Fruit fly (Drosophila melanogaster) whole organism, embryonic: ENCODE results near the gene Vps13D.

Experiments used
- Antp ChIP-seq: fragments of 200-800 bp; sonication (Bioruptor generic); optimal IDR thresholded peaks from 3 replicates; lab custom pipeline; 2016; ENCODE audit warnings: missing biosample characterization, missing genetic modification characterization
- Awh ChIP-seq: fragments of 200-800 bp; sonication (Bioruptor generic); IDR thresholded peaks from 2 replicates; pipeline ENCODE4, ENCODE4 v1.3.6; 2022; ENCODE audit warnings: missing biosample characterization, missing genetic modification characterization
- CG10366 ChIP-seq: fragments of 200-800 bp; sonication (Bioruptor generic); IDR thresholded peaks from 2 replicates; pipeline ENCODE4 v1.3.6; 2022; ENCODE audit warnings: missing biosample characterization, missing genetic modification characterization
- CG11085 ChIP-seq: fragments of 200-800 bp; sonication (Bioruptor generic); IDR thresholded peaks from 2 replicates; pipeline ENCODE4 v1.3.6; 2022; ENCODE audit warnings: missing biosample characterization, missing genetic modification characterization
- CG12942 ChIP-seq: fragments of 200-800 bp; sonication (Bioruptor generic); optimal IDR thresholded peaks from 3 replicates; lab custom pipeline; 2016; ENCODE audit warnings: missing biosample characterization, missing genetic modification characterization
- CG13296 ChIP-seq: fragments of 200-800 bp; sonication (Bioruptor generic); optimal IDR thresholded peaks from 3 replicates; lab custom pipeline; 2018; ENCODE audit warnings: missing biosample characterization, mild to moderate bottlenecking, missing genetic modification characterization
- CG13624 ChIP-seq: fragments of 200-800 bp; sonication (Bioruptor generic); optimal IDR thresholded peaks from 2 replicates; lab custom pipeline; 2016; ENCODE audit warnings: missing biosample characterization, missing genetic modification characterization
- CG16779 ChIP-seq: fragments of 200-800 bp; sonication (Bioruptor generic); IDR thresholded peaks from 2 replicates; pipeline ENCODE4 v1.3.6; 2022; ENCODE audit warnings: missing biosample characterization, missing genetic modification characterization
- CG17328 ChIP-seq: fragments of 200-800 bp; sonication (Bioruptor generic); IDR thresholded peaks from 2 replicates; pipeline ENCODE4 v1.3.6; 2022; ENCODE audit warnings: missing biosample characterization, missing genetic modification characterization
- CG17612 ChIP-seq: fragments of 200-800 bp; sonication (Bioruptor generic); IDR thresholded peaks from 2 replicates; pipeline ENCODE4 v1.3.6; 2022; ENCODE audit warnings: missing biosample characterization, missing genetic modification characterization
- CG17802 ChIP-seq: fragments of 200-800 bp; sonication (Bioruptor generic); optimal IDR thresholded peaks from 2 replicates; lab custom pipeline; 2018; ENCODE audit warnings: missing biosample characterization, mild to moderate bottlenecking, missing genetic modification characterization, moderate library complexity
- CG2116 ChIP-seq: fragments of 200-800 bp; sonication (Bioruptor generic); optimal IDR thresholded peaks from 3 replicates; lab custom pipeline; 2018; ENCODE audit warnings: missing biosample characterization, mild to moderate bottlenecking, missing genetic modification characterization
- CG2712 ChIP-seq: fragments of 200-800 bp; optimal IDR thresholded peaks from 3 replicates; lab custom pipeline; 2019; ENCODE audit warnings: missing biosample characterization, mild to moderate bottlenecking, missing genetic modification characterization, moderate library complexity
- CG31441 ChIP-seq: fragments of 200-800 bp; sonication (Bioruptor generic); IDR thresholded peaks from 2 replicates; pipeline ENCODE4 v1.3.6; 2022; ENCODE audit warnings: missing biosample characterization, missing genetic modification characterization
- CG3163 ChIP-seq: fragments of 200-800 bp; sonication (Bioruptor generic); optimal IDR thresholded peaks from 3 replicates; lab custom pipeline; 2016; ENCODE audit warnings: missing biosample characterization, missing genetic modification characterization
- CG4730 ChIP-seq: fragments of 200-800 bp; sonication (Bioruptor generic); IDR thresholded peaks from 2 replicates; pipeline ENCODE4 v1.3.6; 2022; ENCODE audit warnings: missing biosample characterization, missing genetic modification characterization
- CG5245 ChIP-seq: fragments of 200-800 bp; sonication (Bioruptor generic); optimal IDR thresholded peaks from 3 replicates; lab custom pipeline; 2016; ENCODE audit warnings: missing biosample characterization, missing genetic modification characterization
- CG6175 ChIP-seq: fragments of 200-800 bp; sonication (Bioruptor generic); IDR thresholded peaks from 3 replicates; pipeline ENCODE4 v1.3.6; 2022; ENCODE audit warnings: missing biosample characterization, missing genetic modification characterization
- CG7271 ChIP-seq: fragments of 200-800 bp; sonication (Bioruptor generic); optimal IDR thresholded peaks from 2 replicates; lab custom pipeline; 2018; ENCODE audit warnings: missing biosample characterization, mild to moderate bottlenecking, missing genetic modification characterization, moderate library complexity
- CG7928 ChIP-seq: fragments of 200-800 bp; sonication (Bioruptor generic); optimal IDR thresholded peaks from 2 replicates; lab custom pipeline; 2017; ENCODE audit warnings: missing biosample characterization, mild to moderate bottlenecking, missing genetic modification characterization
- CG9727 ChIP-seq: fragments of 200-800 bp; sonication (Bioruptor generic); optimal IDR thresholded peaks from 3 replicates; lab custom pipeline; 2017; ENCODE audit warnings: missing biosample characterization, mild to moderate bottlenecking, missing genetic modification characterization
- D19B ChIP-seq: fragments of 200-800 bp; sonication (Bioruptor generic); optimal IDR thresholded peaks from 2 replicates; lab custom pipeline; 2017; ENCODE audit warnings: missing biosample characterization, mild to moderate bottlenecking, missing genetic modification characterization
- Dek ChIP-seq: fragments of 200-800 bp; sonication (Bioruptor generic); optimal IDR thresholded peaks from 3 replicates; lab custom pipeline; 2019; ENCODE audit warnings: missing biosample characterization, mild to moderate bottlenecking, missing genetic modification characterization, moderate library complexity
- Dip3 ChIP-seq: fragments of 200-800 bp; sonication (Bioruptor generic); optimal IDR thresholded peaks from 3 replicates; lab custom pipeline; 2016; ENCODE audit warnings: missing biosample characterization, missing genetic modification characterization
- Drgx ChIP-seq: fragments of 200-800 bp; sonication (Bioruptor generic); IDR thresholded peaks from 2 replicates; pipeline ENCODE4 v1.3.6; 2022; ENCODE audit warnings: missing biosample characterization, missing genetic modification characterization
- HLH3B ChIP-seq: fragments of 200-800 bp; sonication (Bioruptor generic); IDR thresholded peaks from 2 replicates; pipeline ENCODE4 v1.3.6; 2022; ENCODE audit warnings: missing biosample characterization, missing genetic modification characterization
- Myb ChIP-seq: fragments of 200-800 bp; sonication (Bioruptor generic); optimal IDR thresholded peaks from 2 replicates; lab custom pipeline; 2016; ENCODE audit warnings: missing biosample characterization, missing genetic modification characterization
- NK7.1 ChIP-seq: fragments of 200-800 bp; sonication (Bioruptor generic); optimal IDR thresholded peaks from 3 replicates; lab custom pipeline; 2016; ENCODE audit warnings: missing biosample characterization, missing genetic modification characterization
- Nf-YC ChIP-seq: fragments of 200-800 bp; optimal IDR thresholded peaks from 3 replicates; lab custom pipeline; 2019; ENCODE audit warnings: missing biosample characterization, mild to moderate bottlenecking, missing genetic modification characterization, moderate library complexity
- Six4 ChIP-seq: fragments of 200-800 bp; sonication (Bioruptor generic); optimal IDR thresholded peaks from 2 replicates; lab custom pipeline; 2016; ENCODE audit warnings: missing biosample characterization, missing genetic modification characterization
- TFAM ChIP-seq: fragments of 200-800 bp; sonication (Bioruptor generic); optimal IDR thresholded peaks from 2 replicates; lab custom pipeline; 2017; ENCODE audit warnings: missing biosample characterization, missing genetic modification characterization, inconsistent platforms
- Tbp ChIP-seq: fragments of >200 bp; optimal IDR thresholded peaks from 2 replicates; lab custom pipeline; 2018; ENCODE audit warnings: missing biosample characterization, missing genetic modification characterization
- ato ChIP-seq: fragments of 200-800 bp; sonication (Bioruptor generic); IDR thresholded peaks from 2 replicates; pipeline ENCODE4 v1.3.6; 2022; ENCODE audit warnings: missing biosample characterization, missing genetic modification characterization; ENCODE audit not compliant: partially characterized antibody
- bigmax ChIP-seq: fragments of 200-800 bp; sonication (Bioruptor generic); optimal IDR thresholded peaks from 2 replicates; lab custom pipeline; 2018; ENCODE audit warnings: missing biosample characterization, mild to moderate bottlenecking, missing genetic modification characterization
- cato ChIP-seq: fragments of 200-800 bp; sonication (Bioruptor generic); optimal IDR thresholded peaks from 2 replicates; lab custom pipeline; 2016; ENCODE audit warnings: missing biosample characterization, missing genetic modification characterization, borderline replicate concordance
- dan ChIP-seq: fragments of 200-800 bp; sonication (Bioruptor generic); IDR thresholded peaks from 2 replicates; pipeline ENCODE4 v1.3.6; 2022; ENCODE audit warnings: missing biosample characterization, missing genetic modification characterization
- ems ChIP-seq: fragments of 200-800 bp; sonication (Bioruptor generic); optimal IDR thresholded peaks from 3 replicates; lab custom pipeline; 2016; ENCODE audit warnings: missing biosample characterization, missing genetic modification characterization
- esg ChIP-seq: fragments of 200-800 bp; sonication (Bioruptor generic); conservative IDR thresholded peaks from 2 replicates; pipeline ENCODE4 v1.3.6; 2022; ENCODE audit warnings: missing biosample characterization, missing genetic modification characterization
- eve ChIP-seq, 2 experiments: fragments of >200 bp; optimal IDR thresholded peaks; 2 replicates each; lab custom pipeline; 2017; ENCODE audit warnings: missing biosample characterization in 2 of 2, missing genetic modification characterization in 2 of 2
- eyg ChIP-seq: fragments of 200-800 bp; sonication (Bioruptor generic); optimal IDR thresholded peaks from 3 replicates; lab custom pipeline; 2016; ENCODE audit warnings: missing biosample characterization, missing genetic modification characterization
- fu2 ChIP-seq: fragments of 200-800 bp; sonication (Bioruptor generic); optimal IDR thresholded peaks from 2 replicates; lab custom pipeline; 2016; ENCODE audit warnings: missing biosample characterization, missing genetic modification characterization
- gsb ChIP-seq: fragments of 200-800 bp; sonication (Bioruptor generic); IDR thresholded peaks from 2 replicates; pipeline ENCODE4 v1.3.6; 2022; ENCODE audit warnings: missing biosample characterization, missing genetic modification characterization
- gt ChIP-seq: fragments of 200-800 bp; sonication (Bioruptor generic); IDR thresholded peaks from 2 replicates; pipeline ENCODE4 v1.3.6; 2022; ENCODE audit warnings: missing biosample characterization, missing genetic modification characterization
- hb ChIP-seq: fragments of 200-800 bp; sonication (Bioruptor generic); IDR thresholded peaks from 3 replicates; pipeline ENCODE4 v1.3.6; 2022; ENCODE audit warnings: missing biosample characterization, missing genetic modification characterization; ENCODE audit not compliant: partially characterized antibody
- inv ChIP-seq: fragments of 200-800 bp; sonication (Bioruptor generic); IDR thresholded peaks from 2 replicates; pipeline ENCODE4 v1.3.6; 2022; ENCODE audit warnings: missing biosample characterization, missing genetic modification characterization; ENCODE audit not compliant: partially characterized antibody
- jigr1 ChIP-seq: fragments of 200-800 bp; sonication (Bioruptor generic); IDR thresholded peaks from 3 replicates; pipeline ENCODE4 v1.3.6; 2022; ENCODE audit warnings: missing biosample characterization, missing genetic modification characterization
- lola ChIP-seq, 3 experiments: fragments of >200 bp in 2 of 3; fragments of 200-800 bp in 1 of 3; sonication (Bioruptor generic) in 1 of 3; optimal IDR thresholded peaks; 2 replicates each; lab custom pipeline; 2017 to 2019; ENCODE audit warnings: missing biosample characterization in 3 of 3, missing genetic modification characterization in 3 of 3, mild to moderate bottlenecking in 1 of 3, moderate library complexity in 1 of 3
- pfk ChIP-seq: fragments of 200-800 bp; sonication (Bioruptor generic); optimal IDR thresholded peaks from 2 replicates; lab custom pipeline; 2018; ENCODE audit warnings: missing biosample characterization, mild to moderate bottlenecking, missing genetic modification characterization, moderate library complexity
- ro ChIP-seq: fragments of 200-800 bp; sonication (Bioruptor generic); IDR thresholded peaks from 2 replicates; pipeline ENCODE4 v1.3.6; 2022; ENCODE audit warnings: missing biosample characterization, missing genetic modification characterization
- sens ChIP-seq: fragments of 200-800 bp; sonication (Bioruptor generic); peaks from one replicate; lab custom pipeline; 2016; ENCODE audit warnings: missing biosample characterization, missing genetic modification characterization
- seq ChIP-seq: fragments of 200-800 bp; sonication (Bioruptor generic); IDR thresholded peaks from 2 replicates; pipeline ENCODE4 v1.3.6; 2022; ENCODE audit warnings: missing biosample characterization, missing genetic modification characterization
- tna ChIP-seq: fragments of 200-800 bp; sonication (Bioruptor generic); IDR thresholded peaks from 2 replicates; pipeline ENCODE4 v1.3.6; 2022; ENCODE audit warnings: missing biosample characterization, missing genetic modification characterization; ENCODE audit not compliant: partially characterized antibody

Vps13D gene

dm6 chr3L:12806290-12806743 is 51.5 kb downstream of the Vps13D start (continued):
- TF ChIP-seq CG7271 (tag; lab: Kevin White, UChicago) = no peak
- no peak for TF ChIP-seq jigr1 (GFP tag; lab: Robert Waterston, UW)
- peak; percentile 45 for TF ChIP-seq CG10366 (GFP tag; lab: Robert Waterston, UW)
- no peak for TF ChIP-seq CG4730 (GFP tag; lab: Robert Waterston, UW)
- TF ChIP-seq tna = no peak
- no peak for TF ChIP-seq cato (GFP tag; lab: Kevin White, UChicago)
- 0 out of 2 replicates have a peak, but pooled peaks have one; percentile 52 for TF ChIP-seq CG17328 (GFP tag; lab: Robert Waterston, UW)
- TF ChIP-seq CG17802 (tag; lab: Kevin White, UChicago) = no peak
- TF ChIP-seq TFAM = no peak
- TF ChIP-seq Dek (tag; lab: Kevin White, UChicago) = peak; percentile 66
- peak; percentile 90 for TF ChIP-seq sens (GFP tag; lab: Kevin White, UChicago)
- TF ChIP-seq CG31441 (GFP tag; lab: Robert Waterston, UW) = peak; percentile 78
- no peak for TF ChIP-seq seq (GFP tag; lab: Robert Waterston, UW)
- no peak for TF ChIP-seq ro (GFP tag; lab: Robert Waterston, UW)
- TF ChIP-seq Dip3 = no peak
- TF ChIP-seq eyg = no peak
- TF ChIP-seq gt (GFP tag; lab: Robert Waterston, UW) = no peak
- no peak for TF ChIP-seq CG12942 (GFP tag; lab: Kevin White, UChicago)
- no peak for TF ChIP-seq CG17612 (GFP tag; lab: Robert Waterston, UW)
- peak; percentile 27 for TF ChIP-seq CG2116 (GFP tag; lab: Kevin White, UChicago)
- peak; percentile 65 for TF ChIP-seq Six4 (GFP tag; lab: Kevin White, UChicago)
- no peak for TF ChIP-seq CG6175
- TF ChIP-seq CG16779 (GFP tag; lab: Robert Waterston, UW) = no peak
- no peak for TF ChIP-seq Tbp (GFP tag; lab: Kevin White, UChicago)
- TF ChIP-seq HLH3B (GFP tag; lab: Robert Waterston, UW) = peak; percentile 20; the same call in 1 of the 2 replicates
- TF ChIP-seq NK7.1 = no peak
- TF ChIP-seq CG7928 (GFP tag; lab: Kevin White, UChicago) = no peak
- TF ChIP-seq CG11085 (GFP tag; lab: Robert Waterston, UW) = no peak
- peak; percentile 27; the same call in 1 of the 2 replicates for TF ChIP-seq Awh (GFP tag; lab: Robert Waterston, UW)
- TF ChIP-seq Nf-YC (tag; lab: Kevin White, UChicago) = peak; percentile 45
- TF ChIP-seq ems (GFP tag; lab: Kevin White, UChicago) = peak; percentile 27
- TF ChIP-seq hb (GFP tag; lab: Robert Waterston, UW) = no peak
- TF ChIP-seq CG2712 (tag; lab: Kevin White, UChicago) = peak; percentile 79
- peak; percentile 35 for TF ChIP-seq D19B (GFP tag; lab: Kevin White, UChicago)
- no peak for TF ChIP-seq inv (GFP tag; lab: Robert Waterston, UW)
- peak in 1 of 3 experiments; percentile 39 for TF ChIP-seq lola (GFP tag; optimal IDR thresholded peaks at IDR 0.05; lab: Kevin White, UChicago)
- TF ChIP-seq bigmax (GFP tag; lab: Kevin White, UChicago) = no peak
- TF ChIP-seq gsb = no peak
- no peak for TF ChIP-seq eve (GFP tag; optimal IDR thresholded peaks at IDR 0.05; lab: Kevin White, UChicago)
- no peak for TF ChIP-seq Myb (GFP tag; lab: Kevin White, UChicago)
- TF ChIP-seq CG13624 = no peak
- TF ChIP-seq dan (GFP tag; lab: Robert Waterston, UW) = no peak
- peak; percentile 11 for TF ChIP-seq CG13296 (GFP tag; lab: Kevin White, UChicago)
- TF ChIP-seq esg (GFP tag; lab: Robert Waterston, UW) = no peak
- no peak for TF ChIP-seq CG3163 (GFP tag; lab: Kevin White, UChicago)
- peak; percentile 66; the same call in 1 of the 2 replicates for TF ChIP-seq Drgx
- no peak for TF ChIP-seq ato
- TF ChIP-seq CG5245 = peak; percentile 21
- no peak for TF ChIP-seq fu2 (GFP tag; lab: Kevin White, UChicago)
- TF ChIP-seq Antp (GFP tag; lab: Kevin White, UChicago) = no peak
- TF ChIP-seq pfk (GFP tag; lab: Kevin White, UChicago) = no peak
- TF ChIP-seq CG9727 (GFP tag; lab: Kevin White, UChicago) = peak; percentile 46
